Worm (Caenorhabditis elegans): Measurements from ENCODE around the gene perm-2.

The perm-2 gene

DNA sequence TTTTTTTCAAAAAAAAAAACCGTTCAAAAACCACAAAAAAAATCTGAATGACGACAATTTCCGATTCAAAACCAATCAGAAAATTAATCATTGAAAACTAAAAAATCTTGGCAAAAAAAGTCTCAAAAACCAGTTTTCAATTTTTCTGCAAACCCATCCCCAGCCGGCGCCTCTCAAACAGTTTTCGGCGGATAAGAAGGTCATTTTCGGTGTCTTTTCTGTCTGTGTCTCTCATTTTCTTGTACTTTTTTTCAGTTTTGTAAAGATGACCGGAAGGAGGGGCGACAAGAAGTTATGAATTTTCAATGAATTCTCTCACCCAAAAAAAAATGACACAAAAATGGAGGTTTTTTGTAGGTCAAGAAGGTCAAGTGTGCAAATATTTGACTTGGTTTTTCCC is 28.6 kb downstream of the perm-2 start:
- TF ChIP-seq snu-23 (GFP tag; optimal IDR thresholded peaks at IDR 0.05) = peak; percentile 16
- peak; percentile 15 for TF ChIP-seq blmp-1 (tag; optimal IDR thresholded peaks at IDR 0.05)
- peak; percentile 94 for TF ChIP-seq nhr-85 (tag)
- peak; percentile 75 for TF ChIP-seq grh-1 (GFP tag; IDR thresholded peaks at IDR 0.05)
- TF ChIP-seq elt-3 (tag; optimal IDR thresholded peaks at IDR 0.05) = peak in 1 of 6 experiments; percentile 52
- TF ChIP-seq isw-1 (GFP tag; IDR thresholded peaks at IDR 0.05) = no peak

DNA sequence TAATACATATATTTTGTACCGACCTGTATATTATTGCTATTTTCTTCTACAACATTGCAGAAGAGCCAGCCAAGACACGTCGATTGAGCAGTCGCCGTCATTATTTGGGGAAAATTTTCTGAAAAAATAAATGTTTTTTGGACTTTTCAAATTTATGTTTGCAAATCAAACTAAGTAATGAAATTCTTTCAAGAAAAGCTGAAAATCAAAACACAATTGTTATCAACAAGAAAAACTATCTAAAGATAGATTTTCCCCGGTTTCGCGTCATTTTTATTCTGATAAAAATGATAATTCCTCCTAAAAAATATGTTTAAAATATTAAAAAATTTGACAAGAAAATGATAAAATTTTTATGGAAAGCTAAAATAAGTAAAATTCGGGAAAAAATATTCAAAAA is 31.3 kb downstream of the perm-2 start, which contains the start of gene C50A2.3:
TSS of gene C50A2.3 (minus strand) at position 101 of the 400 bp plus-strand sequence.
- no peak for TF ChIP-seq nhr-84 (tag; optimal IDR thresholded peaks at IDR 0.05)
- no peak for TF ChIP-seq unc-30 (tag; optimal IDR thresholded peaks at IDR 0.05)
- TF ChIP-seq nhr-12 (tag; optimal IDR thresholded peaks at IDR 0.05) = no peak
- no peak for TF ChIP-seq dsc-1 (tag; optimal IDR thresholded peaks at IDR 0.05)
- TF ChIP-seq unc-98 (GFP tag; IDR thresholded peaks at IDR 0.05) = no peak
- TF ChIP-seq zip-4 (GFP tag; optimal IDR thresholded peaks at IDR 0.05) = no peak
- no peak for TF ChIP-seq zag-1 (tag; optimal IDR thresholded peaks at IDR 0.05)
- no peak for TF ChIP-seq ces-1 (GFP tag; optimal IDR thresholded peaks at IDR 0.05)
- no peak for TF ChIP-seq snu-23 (GFP tag; optimal IDR thresholded peaks at IDR 0.05)
- TF ChIP-seq mep-1 (tag; optimal IDR thresholded peaks at IDR 0.05) = no peak
- no peak for TF ChIP-seq elt-3 (tag; optimal IDR thresholded peaks at IDR 0.05)
- TF ChIP-seq snpc-4 (tag; optimal IDR thresholded peaks at IDR 0.05) = no peak

DNA sequence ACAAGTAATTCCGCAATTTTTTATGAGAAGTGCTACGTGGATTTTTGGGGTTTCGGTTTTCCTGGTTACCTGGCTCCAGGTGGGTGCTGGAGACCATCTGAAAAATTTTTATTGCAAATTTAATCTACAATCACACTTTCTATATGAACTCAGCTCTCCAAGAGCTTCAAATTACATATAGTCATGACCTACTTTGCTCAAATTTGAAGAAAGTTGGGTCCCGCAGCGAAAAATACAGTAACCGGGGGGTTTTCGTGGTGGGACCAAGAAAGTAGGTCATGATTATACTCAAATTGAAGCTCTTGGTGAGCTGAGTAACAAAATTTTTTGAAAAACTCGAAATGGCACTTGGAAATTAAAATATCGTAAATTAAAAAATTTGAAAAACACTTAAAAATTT is 33.8 kb downstream of the perm-2 start, which contains the start of gene ets-8:
TSS of gene ets-8 (minus strand) at position 101 of the 400 bp plus-strand sequence.
- TF ChIP-seq ceh-63 (GFP tag; optimal IDR thresholded peaks at IDR 0.05) (no peak), lin-14 (GFP tag; optimal IDR thresholded peaks at IDR 0.05) (no peak), nhr-12 (tag; optimal IDR thresholded peaks at IDR 0.05) (no peak), zag-1 (tag; optimal IDR thresholded peaks at IDR 0.05) (no peak), isw-1 (GFP tag; IDR thresholded peaks at IDR 0.05) (no peak)

DNA sequence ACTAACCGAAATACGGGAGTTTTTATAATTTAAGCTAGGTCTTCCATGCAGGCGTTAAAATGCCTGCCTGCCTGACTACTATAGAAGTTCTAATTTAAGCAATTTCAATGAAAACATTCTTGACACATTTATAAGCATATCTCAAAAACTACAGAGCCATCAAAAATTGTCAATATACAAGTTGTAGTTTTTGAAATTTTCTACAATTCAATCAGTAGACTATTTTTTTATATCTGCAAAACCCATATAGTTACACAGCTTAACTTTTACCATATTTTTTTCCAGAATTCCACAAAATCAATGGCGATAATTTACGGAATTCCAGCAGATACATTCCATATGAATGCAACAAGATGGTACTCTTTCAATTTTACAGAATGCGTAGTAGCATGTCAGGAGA is 36.5 kb downstream of the perm-2 start, which contains the start of gene C50A2.7:
TSS of gene C50A2.7 (plus strand) at position 301 of the 400 bp plus-strand sequence.
- TF ChIP-seq pqm-1 (tag; optimal IDR thresholded peaks at IDR 0.05) = no peak
- TF ChIP-seq lin-13 (GFP tag; optimal IDR thresholded peaks at IDR 0.05) = no peak
- TF ChIP-seq fkh-8 (tag; optimal IDR thresholded peaks at IDR 0.05) = no peak
- TF ChIP-seq mef-2 (tag; optimal IDR thresholded peaks at IDR 0.05) = no peak
- no peak for TF ChIP-seq C34B4.2 (tag; optimal IDR thresholded peaks at IDR 0.05)
- no peak for TF ChIP-seq C04F5.9 (tag; optimal IDR thresholded peaks at IDR 0.05)
- TF ChIP-seq aly-2 (tag; optimal IDR thresholded peaks at IDR 0.05) = no peak
- no peak for TF ChIP-seq snu-23 (GFP tag; optimal IDR thresholded peaks at IDR 0.05)
- TF ChIP-seq ama-1 (optimal IDR thresholded peaks at IDR 0.05) = no peak
- no peak for TF ChIP-seq unc-98 (GFP tag; IDR thresholded peaks at IDR 0.05)
- TF ChIP-seq isw-1 (GFP tag; IDR thresholded peaks at IDR 0.05) = no peak
- TF ChIP-seq efl-3 (GFP tag; optimal IDR thresholded peaks at IDR 0.05) = no peak
- TF ChIP-seq nhr-76 (tag; optimal IDR thresholded peaks at IDR 0.05) = no peak
- TF ChIP-seq fkh-4 (tag; optimal IDR thresholded peaks at IDR 0.05; ENCODE audit: borderline replicate concordance) = no peak

DNA sequence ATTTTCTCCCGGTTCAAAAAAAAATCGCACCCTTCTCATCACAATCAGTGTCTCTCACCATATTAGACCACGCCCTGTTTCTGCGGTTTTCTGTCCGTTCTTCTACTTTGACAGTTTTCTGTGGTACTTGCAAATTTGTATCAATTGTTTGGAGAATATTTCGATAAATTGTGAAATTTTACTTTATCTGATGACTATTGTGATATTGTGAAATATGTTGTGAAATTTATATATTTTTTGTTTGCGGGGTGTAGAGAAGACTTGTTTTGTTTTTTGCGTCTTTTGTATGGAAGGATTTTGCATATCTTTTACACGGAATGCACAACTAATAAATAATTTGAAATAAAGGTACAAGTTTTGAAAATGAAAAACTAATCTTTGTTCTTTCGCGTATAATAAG is 40.8 kb downstream of the perm-2 start:
- TF ChIP-seq hlh-4 (tag; optimal IDR thresholded peaks at IDR 0.05) (no peak), skn-1 (tag; optimal IDR thresholded peaks at IDR 0.05) (peak; percentile 56)

DNA sequence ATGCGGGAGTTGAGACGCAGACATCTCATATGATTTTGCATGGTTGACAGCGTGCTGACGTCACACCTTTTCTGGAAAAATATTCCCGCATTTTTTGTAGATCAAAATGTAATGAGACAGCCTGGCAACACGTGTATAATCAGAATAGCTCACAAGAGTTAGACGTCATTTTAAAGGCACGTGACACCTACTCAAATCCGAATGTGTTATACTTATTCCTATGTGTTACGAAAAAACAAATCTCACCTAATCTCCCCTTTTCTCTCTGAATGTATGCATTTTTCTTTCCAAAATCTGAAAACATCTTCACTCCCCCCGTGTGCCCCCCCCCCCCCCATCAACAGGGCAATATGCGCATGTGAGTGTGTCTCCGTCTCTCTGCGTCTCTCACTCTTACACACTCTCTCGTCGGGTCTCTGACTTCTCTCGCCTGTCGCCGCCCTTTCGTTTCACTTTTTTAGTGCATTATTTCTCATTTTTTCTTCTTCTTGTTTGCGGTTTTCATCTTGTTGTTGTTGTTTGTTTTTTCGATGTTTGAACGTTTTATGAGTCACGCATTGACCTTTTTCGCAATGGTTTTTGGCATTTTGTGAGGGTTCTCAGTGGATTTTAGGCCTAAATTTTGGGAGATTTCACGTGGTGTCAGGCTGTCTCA is 41.8 kb downstream of the perm-2 start:
- TF ChIP-seq nhr-47 (tag; optimal IDR thresholded peaks at IDR 0.05) (peak; percentile 71), zip-4 (GFP tag; optimal IDR thresholded peaks at IDR 0.05) (no peak), nhr-237 (tag; optimal IDR thresholded peaks at IDR 0.05) (no peak), nhr-85 (tag) (peak; percentile 83), isw-1 (GFP tag; IDR thresholded peaks at IDR 0.05) (no peak), Y116A8C.19 (tag; optimal IDR thresholded peaks at IDR 0.05; ENCODE audit: borderline replicate concordance) (no peak), blmp-1 (tag; optimal IDR thresholded peaks at IDR 0.05) (peak; percentile 68), unc-30 (tag; optimal IDR thresholded peaks at IDR 0.05) (no peak), C34B4.2 (tag; optimal IDR thresholded peaks at IDR 0.05) (no peak), mep-1 (tag; optimal IDR thresholded peaks at IDR 0.05) (peak; percentile 39), nhr-19 (GFP tag; conservative IDR thresholded peaks at IDR 0.05) (peak; percentile 24), pax-3 (tag; optimal IDR thresholded peaks at IDR 0.05) (peak; percentile 71), snpc-4 (tag; optimal IDR thresholded peaks at IDR 0.05) (peak; percentile 18), F16B12.6 (tag; optimal IDR thresholded peaks at IDR 0.05) (peak; percentile 6), fkh-10 (GFP tag; optimal IDR thresholded peaks at IDR 0.05) (no peak), C16A3.4 (tag; optimal IDR thresholded peaks at IDR 0.05) (no peak), unc-86 (tag; optimal IDR thresholded peaks at IDR 0.05) (peak; percentile 47), ceh-63 (GFP tag; optimal IDR thresholded peaks at IDR 0.05) (no peak), mab-9 (GFP tag; IDR thresholded peaks at IDR 0.05) (peak; percentile 42; the same call in 1 of the 2 replicates), aha-1 (tag; optimal IDR thresholded peaks at IDR 0.05) (no peak), mef-2 (tag; optimal IDR thresholded peaks at IDR 0.05) (no peak), grh-1 (GFP tag; IDR thresholded peaks at IDR 0.05) (no peak)

Measured in whole organism, L1 larva.